Fruit fly (Drosophila melanogaster) S2 (cell line): ENCODE results near the gene CG32241.

Experiments used
- CG8478 ChIP-seq: fragments of >200 bp; optimal IDR thresholded peaks from 2 replicates; lab custom pipeline; 2018
- CTCF ChIP-seq, 2 experiments: fragments of >200 bp; optimal IDR thresholded peaks; 2 replicates each; lab custom pipeline; 2018

The CG32241 gene

dm6 chr3L:4466530-4466929 lies at the start of gene CG32241:
CG32241 (minus strand) TSS chr3L:4466630.
- TF ChIP-seq CG8478 (no peak), CTCF (optimal IDR thresholded peaks at IDR 0.05; lab: Kevin White, UChicago) (no peak)

dm6 chr3L:4510317-4510716 lies 43.9 kb upstream of the CG32241 start:
- TF ChIP-seq CTCF (optimal IDR thresholded peaks at IDR 0.05; lab: Kevin White, UChicago): no peak
- no peak for TF ChIP-seq CG8478

- no peak for TF ChIP-seq CG8478
- no peak for TF ChIP-seq CTCF (optimal IDR thresholded peaks at IDR 0.05; lab: Kevin White, UChicago)
These were observed 42.6 kb upstream of the CG32241 start for dm6 chr3L:4508926-4509457.

dm6 chr3L:4508307-4508706 lies 41.9 kb upstream of the CG32241 start, which contains the start of gene NT1:
NT1 (minus strand) TSS chr3L:4508433.
- TF ChIP-seq CTCF (optimal IDR thresholded peaks at IDR 0.05; lab: Kevin White, UChicago) (no peak), CG8478 (no peak)

dm6 chr3L:4507846-4508245 lies 41.4 kb upstream of the CG32241 start:
- TF ChIP-seq CG8478: no peak
- no peak for TF ChIP-seq CTCF (optimal IDR thresholded peaks at IDR 0.05; lab: Kevin White, UChicago)

- TF ChIP-seq CTCF (optimal IDR thresholded peaks at IDR 0.05; lab: Kevin White, UChicago): no peak
These were observed 35.0 kb upstream of the CG32241 start for dm6 chr3L:4501406-4501805.

dm6 chr3L:4500400-4500799 lies 34.0 kb upstream of the CG32241 start, which contains the start of gene CG13720:
CG13720 (minus strand) TSS chr3L:4500500.
- TF ChIP-seq CG8478 (no peak), CTCF (optimal IDR thresholded peaks at IDR 0.05; lab: Kevin White, UChicago) (no peak)

- TF ChIP-seq CG8478 (no peak), CTCF (optimal IDR thresholded peaks at IDR 0.05; lab: Kevin White, UChicago) (no peak)
These were observed 31.2 kb upstream of the CG32241 start, which contains the start of gene CG13721 for dm6 chr3L:4497677-4498076. CG13721 (minus strand) TSS chr3L:4497777.

dm6 chr3L:4494603-4495002 lies 28.2 kb upstream of the CG32241 start:
- no peak for TF ChIP-seq CG8478
- TF ChIP-seq CTCF (optimal IDR thresholded peaks at IDR 0.05; lab: Kevin White, UChicago): no peak

dm6 chr3L:4493609-4494008 lies 27.2 kb upstream of the CG32241 start:
- no peak for TF ChIP-seq CTCF (optimal IDR thresholded peaks at IDR 0.05; lab: Kevin White, UChicago)
- no peak for TF ChIP-seq CG8478

- TF ChIP-seq CTCF (optimal IDR thresholded peaks at IDR 0.05; lab: Kevin White, UChicago): no peak
- TF ChIP-seq CG8478: no peak
These were observed 24.3 kb upstream of the CG32241 start, which contains the start of gene CG13722 for dm6 chr3L:4490702-4491243. CG13722 (minus strand) TSS chr3L:4490963.

- TF ChIP-seq CTCF (optimal IDR thresholded peaks at IDR 0.05; lab: Kevin White, UChicago): no peak
- no peak for TF ChIP-seq CG8478
These were observed 23.1 kb upstream of the CG32241 start for dm6 chr3L:4489490-4489889.

- no peak for TF ChIP-seq CG8478
- TF ChIP-seq CTCF (optimal IDR thresholded peaks at IDR 0.05; lab: Kevin White, UChicago): no peak
These were observed 18.2 kb upstream of the CG32241 start for dm6 chr3L:4484623-4485022.

- no peak for TF ChIP-seq CG8478
- TF ChIP-seq CTCF (optimal IDR thresholded peaks at IDR 0.05; lab: Kevin White, UChicago): no peak
These were observed 16.1 kb upstream of the CG32241 start, which contains the start of gene CG11350 for dm6 chr3L:4482509-4482908. CG11350 (plus strand) TSS chr3L:4482809.

dm6 chr3L:4480764-4481163 lies 14.3 kb upstream of the CG32241 start:
- TF ChIP-seq CTCF (optimal IDR thresholded peaks at IDR 0.05; lab: Kevin White, UChicago) (no peak), CG8478 (no peak)

dm6 chr3L:4479938-4480337 lies 13.5 kb upstream of the CG32241 start, which contains the start of gene CG7465:
CG7465 (plus strand) TSS chr3L:4480283.
- TF ChIP-seq CTCF (optimal IDR thresholded peaks at IDR 0.05; lab: Kevin White, UChicago): no peak
- no peak for TF ChIP-seq CG8478
